Worm (Caenorhabditis elegans): ENCODE results near the gene pdha-1.

Gene pdha-1

ce11 chrII:8052172-8052571, 13.9 kb upstream of the pdha-1 start:
- TF ChIP-seq sox-2 (GFP tag; IDR thresholded peaks at IDR 0.05) (no peak), fkh-10 (GFP tag; optimal IDR thresholded peaks at IDR 0.05) (no peak), eyg-1 (tag; optimal IDR thresholded peaks at IDR 0.05) (no peak), fkh-6 (tag; optimal IDR thresholded peaks at IDR 0.05) (no peak), nhr-232 (tag; optimal IDR thresholded peaks at IDR 0.05) (no peak), ref-2 (tag; optimal IDR thresholded peaks at IDR 0.05) (no peak), pat-9 (tag; optimal IDR thresholded peaks at IDR 0.05) (no peak), syd-9 (tag; optimal IDR thresholded peaks at IDR 0.05) (no peak), pros-1 (tag; optimal IDR thresholded peaks at IDR 0.05) (no peak), T23F11.4 (GFP tag; optimal IDR thresholded peaks at IDR 0.05) (no peak), C38D4.7 (GFP tag; optimal IDR thresholded peaks at IDR 0.05) (no peak), K02D7.2 (tag; optimal IDR thresholded peaks at IDR 0.05) (no peak), F13H6.1 (tag; optimal IDR thresholded peaks at IDR 0.05) (no peak), ceh-30 (tag; optimal IDR thresholded peaks at IDR 0.05) (no peak), ceh-45 (GFP tag; IDR thresholded peaks at IDR 0.05) (no peak), pag-3 (tag; optimal IDR thresholded peaks at IDR 0.05; ENCODE audit: borderline replicate concordance) (no peak)

- TF ChIP-seq hlh-13 (GFP tag; optimal IDR thresholded peaks at IDR 0.05): no peak
- TF ChIP-seq gmeb-2 (tag; optimal IDR thresholded peaks at IDR 0.05): no peak
- no peak for TF ChIP-seq pqm-1 (tag; optimal IDR thresholded peaks at IDR 0.05)
- no peak for TF ChIP-seq sox-2 (GFP tag; IDR thresholded peaks at IDR 0.05)
- no peak for TF ChIP-seq sox-4 (tag; optimal IDR thresholded peaks at IDR 0.05)
- no peak for TF ChIP-seq ceh-18 (tag; optimal IDR thresholded peaks at IDR 0.05)
- TF ChIP-seq C38D4.7 (GFP tag; optimal IDR thresholded peaks at IDR 0.05): no peak
- TF ChIP-seq ceh-22 (tag; optimal IDR thresholded peaks at IDR 0.05): no peak
- TF ChIP-seq elt-4 (tag; optimal IDR thresholded peaks at IDR 0.05): no peak
- TF ChIP-seq unc-55 (GFP tag; optimal IDR thresholded peaks at IDR 0.05): no peak
- TF ChIP-seq elt-2 (tag; optimal IDR thresholded peaks at IDR 0.05): no peak
- TF ChIP-seq ceh-45 (GFP tag; IDR thresholded peaks at IDR 0.05): no peak
- TF ChIP-seq dmd-4 (tag; optimal IDR thresholded peaks at IDR 0.05; ENCODE audit: borderline replicate concordance): no peak
- TF ChIP-seq T23F11.4 (GFP tag; optimal IDR thresholded peaks at IDR 0.05): no peak
- TF ChIP-seq ceh-6 (GFP tag; optimal IDR thresholded peaks at IDR 0.05): no peak
- TF ChIP-seq ref-2 (tag; optimal IDR thresholded peaks at IDR 0.05): no peak
- no peak for TF ChIP-seq rnt-1 (tag; optimal IDR thresholded peaks at IDR 0.05)
Observed at ce11 chrII:8052850-8053249, 13.2 kb upstream of the pdha-1 start, which contains the start of gene T05H10.4. T05H10.4 (plus strand) TSS chrII:8053150.

ce11 chrII:8057911-8058310, 8.2 kb upstream of the pdha-1 start:
- TF ChIP-seq elt-2 (tag; optimal IDR thresholded peaks at IDR 0.05) (no peak), rnt-1 (tag; optimal IDR thresholded peaks at IDR 0.05) (no peak), ceh-9 (tag; optimal IDR thresholded peaks at IDR 0.05) (no peak)

ce11 chrII:8058769-8059168, 7.3 kb upstream of the pdha-1 start, which contains the start of gene T05H10.8:
T05H10.8 (plus strand) TSS chrII:8059069.
- TF ChIP-seq nhr-11 (tag; optimal IDR thresholded peaks at IDR 0.05) (no peak), pqm-1 (tag; optimal IDR thresholded peaks at IDR 0.05) (no peak), rnt-1 (tag; optimal IDR thresholded peaks at IDR 0.05) (no peak), lim-6 (tag; optimal IDR thresholded peaks at IDR 0.05) (no peak), madf-2 (tag; optimal IDR thresholded peaks at IDR 0.05) (no peak), tbx-2 (tag; optimal IDR thresholded peaks at IDR 0.05) (no peak), pros-1 (tag; optimal IDR thresholded peaks at IDR 0.05) (no peak), Y22D7AL.16 (tag; optimal IDR thresholded peaks at IDR 0.05) (no peak), T23F11.4 (GFP tag; optimal IDR thresholded peaks at IDR 0.05) (no peak), npax-4 (tag; optimal IDR thresholded peaks at IDR 0.05) (no peak), ref-2 (tag; optimal IDR thresholded peaks at IDR 0.05) (no peak), hlh-13 (GFP tag; optimal IDR thresholded peaks at IDR 0.05) (no peak)

- TF ChIP-seq pha-4 (tag; optimal IDR thresholded peaks at IDR 0.05) (no peak), ceh-45 (GFP tag; IDR thresholded peaks at IDR 0.05) (no peak), ceh-31 (tag; optimal IDR thresholded peaks at IDR 0.05) (no peak), fkh-6 (tag; optimal IDR thresholded peaks at IDR 0.05) (no peak), ceh-19 (GFP tag; optimal IDR thresholded peaks at IDR 0.05) (no peak), ets-4 (tag; optimal IDR thresholded peaks at IDR 0.05) (no peak), ceh-6 (GFP tag; optimal IDR thresholded peaks at IDR 0.05) (no peak), ttx-3 (tag; optimal IDR thresholded peaks at IDR 0.05) (no peak), ceh-48 (tag; optimal IDR thresholded peaks at IDR 0.05) (no peak)
Observed at ce11 chrII:8059532-8059931, 6.6 kb upstream of the pdha-1 start.
